Worm (Caenorhabditis elegans) whole organism, L2 larva: ENCODE measurements around the gene Y38E10A.2.

Source experiments
- C34F6.9 ChIP-seq: fragments of 150-350 bp; optimal IDR thresholded peaks from 2 replicates; lab custom pipeline; 2014; ENCODE audit warnings: missing biosample characterization, missing genetic modification characterization
- ZK546.5 ChIP-seq: sonication (generic microtip); optimal IDR thresholded peaks from 2 replicates; lab custom pipeline; 2017; ENCODE audit warnings: missing biosample characterization, missing genetic modification characterization
- alr-1 ChIP-seq: fragments of 150-350 bp; optimal IDR thresholded peaks from 2 replicates; lab custom pipeline; 2014; ENCODE audit warnings: missing biosample characterization, missing genetic modification characterization
- aly-2 ChIP-seq: fragments of 150-350 bp; optimal IDR thresholded peaks from 2 replicates; lab custom pipeline; 2014; ENCODE audit warnings: missing biosample characterization, missing genetic modification characterization
- ama-1 ChIP-seq: fragments of 150-350 bp; optimal IDR thresholded peaks from 2 replicates; lab custom pipeline; 2018; ENCODE audit warnings: inconsistent platforms
- ceh-16 ChIP-seq: fragments of 150-350 bp; optimal IDR thresholded peaks from 2 replicates; lab custom pipeline; 2014; ENCODE audit warnings: missing biosample characterization, missing genetic modification characterization
- ceh-82 ChIP-seq: fragments of 150-350 bp; optimal IDR thresholded peaks from 2 replicates; lab custom pipeline; 2014; ENCODE audit warnings: missing biosample characterization, missing genetic modification characterization
- crh-2 ChIP-seq: sonication (generic microtip); optimal IDR thresholded peaks from 2 replicates; lab custom pipeline; 2017; ENCODE audit warnings: missing biosample characterization, missing genetic modification characterization
- dmd-4 ChIP-seq: sonication (generic microtip); optimal IDR thresholded peaks from 2 replicates; lab custom pipeline; 2017; ENCODE audit warnings: missing biosample characterization, missing genetic modification characterization
- egl-27 ChIP-seq: sonication (generic microtip); optimal IDR thresholded peaks from 3 replicates; lab custom pipeline; 2017; ENCODE audit warnings: missing biosample characterization, missing genetic modification reagents, missing genetic modification characterization
- elt-1 ChIP-seq: fragments of 150-350 bp; optimal IDR thresholded peaks from 2 replicates; lab custom pipeline; 2014; ENCODE audit warnings: missing biosample characterization, missing genetic modification characterization
- elt-3 ChIP-seq: sonication (generic microtip); optimal IDR thresholded peaks from 2 replicates; lab custom pipeline; 2017; ENCODE audit warnings: missing biosample characterization, missing genetic modification characterization
- fos-1 ChIP-seq: fragments of 150-350 bp; optimal IDR thresholded peaks from 2 replicates; lab custom pipeline; 2014; ENCODE audit warnings: missing biosample characterization, missing genetic modification characterization
- lin-11 ChIP-seq: fragments of 150-350 bp; sonication (generic microtip); optimal IDR thresholded peaks from 2 replicates; lab custom pipeline; 2014; ENCODE audit warnings: missing biosample characterization, missing genetic modification characterization, inconsistent platforms, mixed read lengths
- lsy-2 ChIP-seq, 2 experiments: fragments of 150-350 bp in 1 of 2; sonication (generic microtip) in 1 of 2; optimal IDR thresholded peaks; 2 replicates each; lab custom pipeline; 2014 to 2017; ENCODE audit warnings: missing biosample characterization in 2 of 2, missing genetic modification characterization in 2 of 2
- mab-5 ChIP-seq: fragments of 150-350 bp; optimal IDR thresholded peaks from 2 replicates; lab custom pipeline; 2014; ENCODE audit warnings: missing biosample characterization, missing genetic modification characterization
- nhr-11 ChIP-seq: fragments of 150-350 bp; optimal IDR thresholded peaks from 2 replicates; lab custom pipeline; 2014; ENCODE audit warnings: missing biosample characterization, missing genetic modification characterization
- nhr-129 ChIP-seq: fragments of 150-350 bp; optimal IDR thresholded peaks from 2 replicates; lab custom pipeline; 2014; ENCODE audit warnings: missing biosample characterization, missing genetic modification characterization
- nhr-23 ChIP-seq: fragments of 150-350 bp; optimal IDR thresholded peaks from 2 replicates; lab custom pipeline; 2014; ENCODE audit warnings: missing biosample characterization, missing genetic modification reagents, missing genetic modification characterization
- nhr-237 ChIP-seq: fragments of 150-350 bp; optimal IDR thresholded peaks from 2 replicates; lab custom pipeline; 2014; ENCODE audit warnings: missing biosample characterization, missing genetic modification characterization
- nhr-25 ChIP-seq: fragments of 150-350 bp; sonication (generic microtip); optimal IDR thresholded peaks from 3 replicates; lab custom pipeline; 2014; ENCODE audit warnings: missing biosample characterization, missing genetic modification characterization
- nhr-6 ChIP-seq: fragments of 150-350 bp; optimal IDR thresholded peaks from 2 replicates; lab custom pipeline; 2014; ENCODE audit warnings: missing biosample characterization, missing genetic modification characterization
- nhr-77 ChIP-seq: fragments of 150-350 bp; optimal IDR thresholded peaks from 2 replicates; lab custom pipeline; 2014; ENCODE audit warnings: missing biosample characterization, missing genetic modification characterization
- peb-1 ChIP-seq: fragments of 150-350 bp; optimal IDR thresholded peaks from 2 replicates; lab custom pipeline; 2014; ENCODE audit warnings: missing biosample characterization, missing genetic modification characterization
- sem-4 ChIP-seq: fragments of 150-350 bp; optimal IDR thresholded peaks from 2 replicates; lab custom pipeline; 2014; ENCODE audit warnings: missing biosample characterization, missing genetic modification reagents, missing genetic modification characterization
- sma-3 ChIP-seq: sonication (generic microtip); optimal IDR thresholded peaks from 2 replicates; lab custom pipeline; 2016; ENCODE audit warnings: missing genetic modification reagents, missing genetic modification characterization, missing compliant biosample characterization
- snpc-4 ChIP-seq: fragments of 150-350 bp; optimal IDR thresholded peaks from 2 replicates; lab custom pipeline; 2014; ENCODE audit warnings: missing biosample characterization, missing genetic modification characterization
- unc-55 ChIP-seq: fragments of 150-350 bp; sonication (generic microtip); optimal IDR thresholded peaks from 3 replicates; lab custom pipeline; 2014; ENCODE audit warnings: missing biosample characterization, missing genetic modification reagents, missing genetic modification characterization
- unc-62 ChIP-seq: fragments of 150-350 bp; optimal IDR thresholded peaks from 2 replicates; lab custom pipeline; 2014; ENCODE audit warnings: missing biosample characterization, missing genetic modification reagents, missing genetic modification characterization
- zag-1 ChIP-seq: fragments of 150-350 bp; optimal IDR thresholded peaks from 2 replicates; lab custom pipeline; 2014; ENCODE audit warnings: missing biosample characterization, missing genetic modification characterization
- ztf-1 ChIP-seq: fragments of 200-800 bp; sonication (Bioruptor generic); conservative IDR thresholded peaks from 2 replicates; pipeline ENCODE4 v1.3.6; 2022; ENCODE audit warnings: missing genetic modification characterization, missing compliant biosample characterization
- ztf-11 ChIP-seq: sonication (generic microtip); optimal IDR thresholded peaks from 2 replicates; lab custom pipeline; 2017; ENCODE audit warnings: missing biosample characterization, missing genetic modification characterization
- ztf-4 ChIP-seq: fragments of 150-350 bp; optimal IDR thresholded peaks from 2 replicates; lab custom pipeline; 2014; ENCODE audit warnings: missing biosample characterization, missing genetic modification characterization

Gene Y38E10A.2

ce11 chrII:12570523-12570922 lies 2.9 kb downstream of the Y38E10A.2 start, which contains the start of gene Y38E10A.1:
Gene Y38E10A.1 (minus strand): TSS chrII:12570623.
- TF ChIP-seq egl-27 (tag; lab: Kevin White, UChicago) (no peak), lin-11 (tag; lab: Kevin White, UChicago) (no peak), nhr-6 (tag; lab: Kevin White, UChicago) (no peak), mab-5 (no peak), peb-1 (tag; lab: Kevin White, UChicago) (no peak), elt-3 (tag; lab: Kevin White, UChicago) (no peak), nhr-129 (no peak), ztf-4 (tag; lab: Kevin White, UChicago) (no peak), ztf-1 (GFP tag; lab: Robert Waterston, UW) (no peak), ama-1 (no peak), crh-2 (tag; lab: Kevin White, UChicago) (no peak), zag-1 (no peak), fos-1 (tag; lab: Kevin White, UChicago) (no peak), unc-62 (no peak), nhr-11 (tag; lab: Kevin White, UChicago) (no peak), sem-4 (tag; lab: Kevin White, UChicago) (no peak), dmd-4 (tag; lab: Kevin White, UChicago) (no peak), elt-1 (tag; lab: Kevin White, UChicago) (no peak), aly-2 (tag; lab: Kevin White, UChicago) (no peak), C34F6.9 (tag; lab: Kevin White, UChicago) (no peak)

- no peak for TF ChIP-seq unc-55 (GFP tag; lab: Kevin White, UChicago)
Observed at ce11 chrII:12565851-12566250, 7.6 kb downstream of the Y38E10A.2 start, which contains the start of gene F49C5.7. Gene F49C5.7 (plus strand): TSS chrII:12566151.

ce11 chrII:12560210-12560609 lies 13.2 kb downstream of the Y38E10A.2 start, which contains the start of gene F49C5.12:
Gene F49C5.12 (minus strand): TSS chrII:12560310.
- TF ChIP-seq nhr-77 (no peak), fos-1 (tag; lab: Kevin White, UChicago) (no peak), ztf-4 (tag; lab: Kevin White, UChicago) (no peak), ZK546.5 (tag; lab: Kevin White, UChicago) (no peak), nhr-25 (tag; lab: Kevin White, UChicago) (no peak), ztf-1 (GFP tag; lab: Robert Waterston, UW) (no peak), C34F6.9 (tag; lab: Kevin White, UChicago) (no peak)

ce11 chrII:12555579-12555978 lies 17.9 kb downstream of the Y38E10A.2 start, which contains the start of gene F49C5.11:
Gene F49C5.11 (plus strand): TSS chrII:12555879.
- TF ChIP-seq zag-1: no peak
- TF ChIP-seq nhr-237 (tag; lab: Kevin White, UChicago): no peak
- TF ChIP-seq ztf-11: no peak
- no peak for TF ChIP-seq ZK546.5 (tag; lab: Kevin White, UChicago)
- no peak for TF ChIP-seq lsy-2 (tag; optimal IDR thresholded peaks at IDR 0.05; lab: Kevin White, UChicago)
- no peak for TF ChIP-seq ceh-16
- TF ChIP-seq unc-62: no peak
- no peak for TF ChIP-seq sma-3 (GFP tag; lab: Kevin White, UChicago)
- no peak for TF ChIP-seq egl-27 (tag; lab: Kevin White, UChicago)
- no peak for TF ChIP-seq dmd-4 (tag; lab: Kevin White, UChicago)

ce11 chrII:12550940-12551339 lies 22.5 kb downstream of the Y38E10A.2 start:
- TF ChIP-seq aly-2 (tag; lab: Kevin White, UChicago): no peak
- no peak for TF ChIP-seq nhr-77
- TF ChIP-seq elt-3 (tag; lab: Kevin White, UChicago): no peak
- no peak for TF ChIP-seq nhr-23 (tag; lab: Kevin White, UChicago)
- TF ChIP-seq nhr-6 (tag; lab: Kevin White, UChicago): no peak
- no peak for TF ChIP-seq ztf-1 (GFP tag; lab: Robert Waterston, UW)
- no peak for TF ChIP-seq lsy-2 (tag; optimal IDR thresholded peaks at IDR 0.05; lab: Kevin White, UChicago)
- no peak for TF ChIP-seq ceh-82
- TF ChIP-seq fos-1 (tag; lab: Kevin White, UChicago): no peak
- TF ChIP-seq snpc-4 (tag; lab: Kevin White, UChicago): no peak
- TF ChIP-seq sem-4 (tag; lab: Kevin White, UChicago): no peak
- TF ChIP-seq nhr-129: no peak
- TF ChIP-seq lin-11 (tag; lab: Kevin White, UChicago): no peak
- no peak for TF ChIP-seq egl-27 (tag; lab: Kevin White, UChicago)
- TF ChIP-seq unc-62: no peak

ce11 chrII:12549613-12550012 lies 23.8 kb downstream of the Y38E10A.2 start:
- no peak for TF ChIP-seq ztf-1 (GFP tag; lab: Robert Waterston, UW)
- TF ChIP-seq alr-1 (tag; lab: Kevin White, UChicago): no peak
- no peak for TF ChIP-seq lsy-2 (tag; optimal IDR thresholded peaks at IDR 0.05; lab: Kevin White, UChicago)
- no peak for TF ChIP-seq unc-62
